Worm (Caenorhabditis elegans) whole organism, young adult: ENCODE results near the gene F47E1.2.

Experiments used
- B0336.3 ChIP-seq: fragments of 200-800 bp; sonication (Bioruptor generic); IDR thresholded peaks from 2 replicates; pipeline ENCODE4 v1.3.6; 2022; ENCODE audit warnings: missing genetic modification characterization, missing compliant biosample characterization
- C17E4.6 ChIP-seq: fragments of 200-800 bp; sonication (Bioruptor generic); IDR thresholded peaks from 2 replicates; pipeline ENCODE4 v1.3.6; 2022; ENCODE audit warnings: missing genetic modification reagents, missing genetic modification characterization, missing compliant biosample characterization
- F57A8.1 ChIP-seq: fragments of 200-800 bp; sonication (Bioruptor generic); optimal IDR thresholded peaks from 2 replicates; lab custom pipeline; 2018; ENCODE audit warnings: mild to moderate bottlenecking, missing genetic modification characterization, moderate library complexity, missing compliant biosample characterization
- K11D2.4 ChIP-seq: fragments of 200-800 bp; sonication (Bioruptor generic); IDR thresholded peaks from 2 replicates; pipeline ENCODE4 v1.3.6; 2022; ENCODE audit warnings: missing genetic modification reagents, missing genetic modification characterization, missing compliant biosample characterization
- T07F8.4 ChIP-seq: sonication (generic microtip); optimal IDR thresholded peaks from 2 replicates; lab custom pipeline; 2016; ENCODE audit warnings: mild to moderate bottlenecking, missing genetic modification characterization, moderate library complexity, missing compliant biosample characterization
- T26A5.8 ChIP-seq: sonication (generic microtip); optimal IDR thresholded peaks from 2 replicates; lab custom pipeline; 2016; ENCODE audit warnings: missing genetic modification characterization, missing compliant biosample characterization
- Y53F4B.3 ChIP-seq: fragments of 200-800 bp; sonication (Bioruptor generic); IDR thresholded peaks from 2 replicates; pipeline ENCODE4 v1.3.6; 2022; ENCODE audit warnings: missing genetic modification reagents, missing genetic modification characterization, missing compliant biosample characterization
- Y56A3A.18 ChIP-seq: fragments of 200-800 bp; sonication (Bioruptor generic); IDR thresholded peaks from 2 replicates; pipeline ENCODE4 v1.3.6; 2022; ENCODE audit warnings: missing genetic modification reagents, missing genetic modification characterization, missing compliant biosample characterization
- akir-1 ChIP-seq: fragments of 200-800 bp; sonication (Bioruptor generic); optimal IDR thresholded peaks from 2 replicates; lab custom pipeline; 2018; ENCODE audit warnings: mild to moderate bottlenecking, missing genetic modification characterization, moderate library complexity, missing compliant biosample characterization
- aptf-3 ChIP-seq: fragments of 200-800 bp; sonication (Bioruptor generic); IDR thresholded peaks from 2 replicates; pipeline ENCODE4 v1.3.6; 2022; ENCODE audit warnings: missing genetic modification characterization, missing compliant biosample characterization
- athp-1 ChIP-seq: sonication (generic microtip); optimal IDR thresholded peaks from 2 replicates; lab custom pipeline; 2017; ENCODE audit warnings: mild to moderate bottlenecking, missing genetic modification characterization, missing compliant biosample characterization
- ceh-40 ChIP-seq: fragments of 200-800 bp; sonication (Bioruptor generic); IDR thresholded peaks from 2 replicates; pipeline ENCODE4 v1.3.6; 2022; ENCODE audit warnings: missing genetic modification characterization, missing compliant biosample characterization
- ceh-91 ChIP-seq: fragments of 200-800 bp; sonication (Bioruptor generic); IDR thresholded peaks from 2 replicates; pipeline ENCODE4 v1.3.6; 2022; ENCODE audit warnings: missing genetic modification reagents, missing genetic modification characterization, missing compliant biosample characterization
- dox-1 ChIP-seq: fragments of 200-800 bp; sonication (Bioruptor generic); IDR thresholded peaks from 2 replicates; pipeline ENCODE4 v1.3.6; 2022; ENCODE audit warnings: missing genetic modification reagents, missing genetic modification characterization, missing compliant biosample characterization
- fkh-3 ChIP-seq: sonication (generic microtip); optimal IDR thresholded peaks from 2 replicates; lab custom pipeline; 2016; ENCODE audit warnings: mild to moderate bottlenecking, missing genetic modification characterization, missing compliant biosample characterization
- hmg-20 ChIP-seq: fragments of 200-800 bp; sonication (Bioruptor generic); IDR thresholded peaks from 2 replicates; pipeline ENCODE4 v1.3.6; 2022; ENCODE audit warnings: missing genetic modification reagents, missing genetic modification characterization, missing compliant biosample characterization
- hrde-1 ChIP-seq: sonication (generic microtip); optimal IDR thresholded peaks from 2 replicates; lab custom pipeline; 2016; ENCODE audit warnings: missing genetic modification characterization, mild to moderate bottlenecking, missing compliant biosample characterization, moderate library complexity, missing genotype, missing genetic modification reagents, borderline replicate concordance
- lin-26 ChIP-seq: fragments of 200-800 bp; sonication (Bioruptor generic); IDR thresholded peaks from 2 replicates; pipeline ENCODE4 v1.3.6; 2022; ENCODE audit warnings: missing genetic modification reagents, missing genetic modification characterization, missing compliant biosample characterization
- lin-40 ChIP-seq: sonication (generic microtip); optimal IDR thresholded peaks from 2 replicates; lab custom pipeline; 2016; ENCODE audit warnings: missing genetic modification characterization, mild to moderate bottlenecking, missing compliant biosample characterization, missing genotype, missing genetic modification reagents
- madf-8 ChIP-seq: fragments of 200-800 bp; sonication (Bioruptor generic); conservative IDR thresholded peaks from 2 replicates; pipeline ENCODE4 v1.3.6; 2022; ENCODE audit warnings: missing genetic modification reagents, missing genetic modification characterization, missing compliant biosample characterization
- nfya-2 ChIP-seq: fragments of 200-800 bp; sonication (Bioruptor generic); IDR thresholded peaks from 2 replicates; pipeline ENCODE4 v1.3.6; 2022; ENCODE audit warnings: missing genetic modification reagents, missing genetic modification characterization, missing compliant biosample characterization
- nhr-120 ChIP-seq: fragments of 200-800 bp; sonication (Bioruptor generic); IDR thresholded peaks from 2 replicates; pipeline ENCODE4 v1.3.6; 2022; ENCODE audit warnings: missing genetic modification characterization, missing compliant biosample characterization
- nhr-27 ChIP-seq: fragments of 200-800 bp; sonication (Bioruptor generic); optimal IDR thresholded peaks from 2 replicates; lab custom pipeline; 2018; ENCODE audit warnings: mild to moderate bottlenecking, missing genetic modification characterization, moderate library complexity, missing compliant biosample characterization
- nhr-80 ChIP-seq: sonication (generic microtip); optimal IDR thresholded peaks from 2 replicates; lab custom pipeline; 2016; ENCODE audit warnings: missing genetic modification characterization, missing compliant biosample characterization
- pbrm-1 ChIP-seq: fragments of 200-800 bp; sonication (Bioruptor generic); IDR thresholded peaks from 2 replicates; pipeline ENCODE4 v1.3.6; 2022; ENCODE audit warnings: missing genetic modification reagents, missing genetic modification characterization, missing compliant biosample characterization
- pha-4 ChIP-seq: fragments of 150-350 bp; sonication (generic microtip); optimal IDR thresholded peaks from 2 replicates; lab custom pipeline; 2014; ENCODE audit warnings: missing biosample characterization, missing genetic modification reagents, missing genetic modification characterization
- rcor-1 ChIP-seq: fragments of 200-800 bp; sonication (Bioruptor generic); IDR thresholded peaks from 2 replicates; pipeline ENCODE4 v1.3.6; 2022; ENCODE audit warnings: missing genetic modification reagents, missing genetic modification characterization, missing compliant biosample characterization
- snpc-1.3 ChIP-seq: sonication (generic microtip); optimal IDR thresholded peaks from 2 replicates; lab custom pipeline; 2017; ENCODE audit warnings: missing genetic modification characterization, mild to moderate bottlenecking, missing compliant biosample characterization, antibody characterized with exemption, moderate library complexity, missing genotype, missing genetic modification reagents; ENCODE audit not compliant: insufficient read depth
- snpc-4 ChIP-seq, 5 experiments: fragments of 150-350 bp in 1 of 5; sonication (generic microtip) in 4 of 5; optimal IDR thresholded peaks; 2 replicates each; lab custom pipeline; 2014 to 2018; ENCODE audit warnings: missing genetic modification characterization in 5 of 5, missing biosample characterization in 3 of 5, antibody characterized with exemption in 2 of 5, mild to moderate bottlenecking in 2 of 5, missing compliant biosample characterization in 2 of 5, missing genotype in 2 of 5, moderate library complexity in 2 of 5, missing genetic modification reagents in 1 of 5
- somi-1 ChIP-seq: fragments of 200-800 bp; sonication (Bioruptor generic); optimal IDR thresholded peaks from 2 replicates; lab custom pipeline; 2018; ENCODE audit warnings: mild to moderate bottlenecking, missing genetic modification characterization, missing compliant biosample characterization
- tbp1 ChIP-seq: fragments of 200-800 bp; sonication (Bioruptor generic); optimal IDR thresholded peaks from 2 replicates; lab custom pipeline; 2018; ENCODE audit warnings: mild to moderate bottlenecking, missing genetic modification characterization, missing compliant biosample characterization
- zfh-2 ChIP-seq: fragments of 200-800 bp; sonication (Bioruptor generic); conservative IDR thresholded peaks from 2 replicates; pipeline ENCODE4 v1.3.6; 2022; ENCODE audit warnings: missing genetic modification reagents, missing genetic modification characterization, missing compliant biosample characterization
- ztf-26 ChIP-seq: sonication (generic microtip); optimal IDR thresholded peaks from 2 replicates; lab custom pipeline; 2017; ENCODE audit warnings: missing genetic modification characterization, missing compliant biosample characterization
- ztf-28 ChIP-seq: fragments of 200-800 bp; sonication (Bioruptor generic); IDR thresholded peaks from 2 replicates; pipeline ENCODE4 v1.3.6; 2022; ENCODE audit warnings: missing genetic modification reagents, missing genetic modification characterization, missing compliant biosample characterization

F47E1.2 gene

DNA sequence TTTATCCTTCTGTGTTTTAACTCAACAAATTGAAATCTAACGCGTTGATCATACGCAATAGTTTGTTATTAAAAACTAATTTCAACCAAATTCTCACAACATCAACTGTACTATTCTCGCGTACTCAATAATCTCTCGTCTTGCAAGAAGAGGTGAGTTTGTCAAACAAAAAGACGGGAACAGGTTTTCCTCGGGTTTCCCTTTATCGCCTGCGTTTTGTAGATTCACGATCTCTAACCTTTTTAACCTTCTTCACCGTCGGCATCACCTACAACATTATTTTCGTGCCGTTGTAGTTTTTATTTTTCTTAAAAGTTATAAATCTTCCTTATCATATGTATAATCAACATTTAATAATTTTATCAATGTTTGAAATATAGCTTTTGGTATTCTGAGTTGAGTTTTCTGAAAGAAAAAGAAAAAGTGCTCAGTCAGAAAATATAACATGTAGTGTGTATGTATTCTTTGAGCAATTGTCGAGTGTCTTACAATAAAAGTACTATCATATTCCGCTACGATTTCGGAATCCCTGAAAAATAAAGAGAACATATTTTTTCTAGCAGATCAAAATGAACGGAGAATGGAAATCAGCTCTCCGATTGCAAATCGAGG, 28.4 kb upstream of the F47E1.2 start, which contains the start of gene snf-12:
TSS of gene snf-12 (plus strand) at position 562 of the 612 bp plus-strand sequence.
- TF ChIP-seq pha-4 (tag; lab: Kevin White, UChicago) (no peak), ztf-26 (tag; lab: Kevin White, UChicago) (no peak), Y56A3A.18 (no peak), ceh-91 (GFP tag; lab: Robert Waterston, UW) (no peak), tbp1 (GFP tag; lab: Kevin White, UChicago) (no peak), nfya-2 (GFP tag; lab: Robert Waterston, UW) (no peak), somi-1 (GFP tag; lab: Kevin White, UChicago) (no peak), B0336.3 (GFP tag; lab: Robert Waterston, UW) (no peak), T07F8.4 (tag; lab: Kevin White, UChicago) (no peak), snpc-4 (GFP tag; optimal IDR thresholded peaks at IDR 0.05; lab: Kevin White, UChicago) (no peak), snpc-4 (tag; optimal IDR thresholded peaks at IDR 0.05; lab: Kevin White, UChicago) (no peak), rcor-1 (no peak), lin-40 (no peak), C17E4.6 (GFP tag; lab: Robert Waterston, UW) (no peak), pbrm-1 (no peak), T26A5.8 (no peak), aptf-3 (GFP tag; lab: Robert Waterston, UW) (no peak), fkh-3 (no peak)

DNA sequence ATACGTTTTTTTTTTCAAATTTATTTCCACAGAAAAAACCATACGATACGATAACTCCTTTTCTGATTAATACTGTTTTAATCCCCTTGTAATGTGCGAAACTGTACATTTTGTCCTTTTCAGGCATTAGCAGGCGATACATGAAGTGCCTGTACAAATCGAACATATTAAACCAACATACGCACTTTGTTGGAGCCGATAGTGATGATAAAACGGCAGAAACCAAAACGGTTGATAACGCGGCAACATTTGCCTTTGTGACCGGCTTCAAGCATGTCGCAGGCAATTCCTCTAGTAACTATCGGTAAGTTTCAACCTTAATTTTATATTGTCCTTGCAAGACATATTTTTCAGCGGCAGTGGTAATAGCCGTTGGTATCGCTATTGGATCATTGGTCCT, 23.1 kb upstream of the F47E1.2 start, which contains the start of gene nep-22:
TSS of gene nep-22 (plus strand) at position 245 of the 400 bp plus-strand sequence.
- TF ChIP-seq nhr-80 (peak; percentile 69), akir-1 (GFP tag; lab: Kevin White, UChicago) (no peak)

DNA sequence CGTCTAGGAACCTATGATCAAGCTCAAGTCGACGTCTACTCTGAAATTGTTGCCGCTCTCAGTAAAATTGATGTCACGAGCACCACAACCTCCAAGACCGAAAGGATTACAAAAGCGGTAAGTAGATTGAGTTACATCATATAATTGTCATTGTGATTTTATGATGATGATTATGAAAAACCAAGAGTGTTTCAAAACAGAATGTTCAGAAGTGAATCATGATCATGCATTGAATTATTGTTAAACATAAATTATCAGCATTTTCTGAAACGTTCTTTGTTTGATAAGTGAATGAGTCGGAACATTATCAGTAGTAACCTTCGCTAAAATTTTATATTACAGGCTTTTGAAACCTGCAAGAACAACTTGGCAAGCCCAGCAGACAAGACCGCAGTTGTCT, 22.3 kb upstream of the F47E1.2 start:
- TF ChIP-seq hmg-20 (GFP tag; lab: Robert Waterston, UW) = no peak
- TF ChIP-seq K11D2.4 (GFP tag; lab: Robert Waterston, UW) = no peak
- no peak for TF ChIP-seq nhr-27 (tag; lab: Kevin White, UChicago)
- no peak for TF ChIP-seq pbrm-1
- TF ChIP-seq zfh-2 = no peak
- peak; percentile 58 for TF ChIP-seq nhr-80

DNA sequence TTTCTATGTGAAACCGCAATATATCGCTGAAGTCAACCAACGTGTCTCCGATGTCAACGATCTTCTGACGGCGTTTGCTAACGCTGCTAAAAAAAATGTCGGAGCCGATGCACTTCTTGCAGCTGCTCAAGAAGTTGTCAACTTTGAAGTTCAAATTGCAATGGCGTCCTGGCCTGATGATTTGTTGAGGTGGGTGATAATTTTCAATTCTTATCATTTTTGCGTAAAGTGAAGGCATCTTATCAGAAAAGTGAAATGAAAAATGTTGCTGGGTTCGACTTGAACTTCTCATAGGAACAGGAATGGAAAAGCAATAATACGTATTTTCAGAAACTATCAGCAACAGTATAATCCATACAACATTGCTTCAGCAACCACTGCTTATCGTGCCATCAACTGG, 21.2 kb upstream of the F47E1.2 start:
- peak; percentile 64 for TF ChIP-seq nhr-80
- TF ChIP-seq dox-1 (GFP tag; lab: Robert Waterston, UW) = peak; percentile 29; the same call in 1 of the 2 replicates
- TF ChIP-seq F57A8.1 (GFP tag; lab: Kevin White, UChicago) = no peak

DNA sequence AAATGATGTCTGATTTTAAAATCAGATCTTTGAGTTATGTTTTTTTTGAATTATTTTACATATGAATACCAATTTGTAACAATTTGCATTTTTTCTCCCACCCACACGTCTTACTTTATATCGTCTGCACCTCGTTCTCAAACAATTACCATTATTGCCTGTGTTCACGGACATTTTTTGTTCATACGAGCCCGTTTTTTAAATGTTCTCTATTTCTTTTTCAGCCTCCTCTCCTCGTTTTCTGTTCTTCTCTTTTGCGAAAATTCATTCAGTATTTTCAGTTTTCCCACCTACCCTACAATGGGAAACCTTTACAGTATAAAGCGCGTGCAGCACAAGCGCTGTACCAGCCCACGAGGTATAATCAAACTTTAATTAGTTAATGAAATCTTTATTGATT, 11.5 kb upstream of the F47E1.2 start, which contains the start of gene prdm-14:
TSS of gene prdm-14 (plus strand) at position 301 of the 400 bp plus-strand sequence.
- TF ChIP-seq lin-26 (GFP tag; lab: Robert Waterston, UW) (no peak), Y53F4B.3 (GFP tag; lab: Robert Waterston, UW) (no peak), snpc-1.3 (no peak), nhr-120 (GFP tag; lab: Robert Waterston, UW) (no peak), nfya-2 (GFP tag; lab: Robert Waterston, UW) (no peak), athp-1 (no peak), zfh-2 (no peak), C17E4.6 (GFP tag; lab: Robert Waterston, UW) (no peak), madf-8 (no peak), hrde-1 (tag; lab: Kevin White, UChicago) (no peak), ceh-40 (GFP tag; lab: Robert Waterston, UW) (no peak), ztf-28 (no peak)
